Worm (Caenorhabditis elegans): ENCODE data around the gene pid-1.

ce11 chrII:7719039-7719438 lies 28.7 kb upstream of the pid-1 start:
- no peak for TF ChIP-seq lin-11 (tag; optimal IDR thresholded peaks at IDR 0.05)
- TF ChIP-seq elt-2 (tag; optimal IDR thresholded peaks at IDR 0.05) = no peak
- no peak for TF ChIP-seq pha-2 (tag; optimal IDR thresholded peaks at IDR 0.05)
- no peak for TF ChIP-seq rnt-1 (tag; optimal IDR thresholded peaks at IDR 0.05)
